Worm (Caenorhabditis elegans) whole organism, L3 larva: Measurements from ENCODE around the gene Y56A3A.28.

ENCODE experiments used
- R02D3.7 ChIP-seq: fragments of 150-350 bp; optimal IDR thresholded peaks from 2 replicates; lab custom pipeline; 2014; ENCODE audit warnings: missing biosample characterization, missing genetic modification characterization
- aly-2 ChIP-seq: fragments of 150-350 bp; optimal IDR thresholded peaks from 2 replicates; lab custom pipeline; 2014; ENCODE audit warnings: missing biosample characterization, missing genetic modification characterization
- ceh-28 ChIP-seq: fragments of 150-350 bp; optimal IDR thresholded peaks from 2 replicates; lab custom pipeline; 2014; ENCODE audit warnings: missing biosample characterization, missing genetic modification reagents, missing genetic modification characterization
- ceh-82 ChIP-seq: fragments of 150-350 bp; optimal IDR thresholded peaks from 2 replicates; lab custom pipeline; 2014; ENCODE audit warnings: missing biosample characterization, missing genetic modification characterization
- egl-27 ChIP-seq: sonication (generic microtip); optimal IDR thresholded peaks from 4 replicates; lab custom pipeline; 2017; ENCODE audit warnings: missing biosample characterization, missing genetic modification reagents, missing genetic modification characterization
- egl-5 ChIP-seq: fragments of 150-350 bp; optimal IDR thresholded peaks from 2 replicates; lab custom pipeline; 2017; ENCODE audit warnings: missing biosample characterization, missing genetic modification reagents, missing genetic modification characterization, inconsistent platforms
- elt-2 ChIP-seq: sonication (generic microtip); optimal IDR thresholded peaks from 2 replicates; lab custom pipeline; 2016; ENCODE audit warnings: missing genetic modification reagents, mild to moderate bottlenecking, missing genetic modification characterization, missing compliant biosample characterization
- elt-3 ChIP-seq, 3 experiments: fragments of 150-350 bp in 1 of 3; sonication (generic microtip) in 2 of 3; optimal IDR thresholded peaks; 2 replicates in 2 of 3; 4 replicates in 1 of 3; lab custom pipeline; 2014 to 2017; ENCODE audit warnings: missing biosample characterization in 3 of 3, missing genetic modification characterization in 3 of 3
- eor-1 ChIP-seq, 2 experiments: fragments of 150-350 bp; optimal IDR thresholded peaks; 2 replicates each; lab custom pipeline; 2014 to 2018; ENCODE audit warnings: missing biosample characterization in 2 of 2, missing genetic modification characterization in 2 of 2
- fos-1 ChIP-seq: fragments of 150-350 bp; optimal IDR thresholded peaks from 2 replicates; lab custom pipeline; 2014; ENCODE audit warnings: missing biosample characterization, missing genetic modification characterization
- hmg-11 ChIP-seq: sonication (generic microtip); optimal IDR thresholded peaks from 2 replicates; lab custom pipeline; 2016; ENCODE audit warnings: missing genetic modification characterization, missing compliant biosample characterization
- jun-1 ChIP-seq: fragments of 150-350 bp; optimal IDR thresholded peaks from 2 replicates; lab custom pipeline; 2014; ENCODE audit warnings: missing biosample characterization, missing genetic modification reagents, missing genetic modification characterization
- lin-15B ChIP-seq: fragments of 150-350 bp; optimal IDR thresholded peaks from 2 replicates; lab custom pipeline; 2014; ENCODE audit warnings: missing biosample characterization, missing genetic modification characterization
- mdl-1 ChIP-seq: fragments of 150-350 bp; optimal IDR thresholded peaks from 2 replicates; lab custom pipeline; 2014; ENCODE audit warnings: missing biosample characterization, missing genetic modification characterization
- nfya-1 ChIP-seq: sonication (generic microtip); optimal IDR thresholded peaks from 2 replicates; lab custom pipeline; 2017; ENCODE audit warnings: missing genetic modification characterization, mild to moderate bottlenecking, missing compliant biosample characterization, antibody characterized with exemption, moderate library complexity; ENCODE audit not compliant: insufficient read depth
- nhr-23 ChIP-seq: fragments of 150-350 bp; optimal IDR thresholded peaks from 2 replicates; lab custom pipeline; 2014; ENCODE audit warnings: missing biosample characterization, missing genetic modification reagents, missing genetic modification characterization
- nhr-25 ChIP-seq: sonication (generic microtip); optimal IDR thresholded peaks from 2 replicates; lab custom pipeline; 2017; ENCODE audit warnings: missing biosample characterization, missing genetic modification characterization
- nhr-28 ChIP-seq: fragments of 150-350 bp; optimal IDR thresholded peaks from 2 replicates; lab custom pipeline; 2014; ENCODE audit warnings: missing biosample characterization, missing genetic modification characterization
- nhr-67 ChIP-seq: fragments of 150-350 bp; optimal IDR thresholded peaks from 2 replicates; lab custom pipeline; 2014; ENCODE audit warnings: missing biosample characterization, missing genetic modification characterization
- nhr-77 ChIP-seq: fragments of 150-350 bp; optimal IDR thresholded peaks from 2 replicates; lab custom pipeline; 2014; ENCODE audit warnings: missing biosample characterization, missing genetic modification characterization
- pha-4 ChIP-seq: fragments of 150-350 bp; optimal IDR thresholded peaks from 2 replicates; lab custom pipeline; 2014; ENCODE audit warnings: missing biosample characterization, missing genetic modification reagents, missing genetic modification characterization
- snpc-4 ChIP-seq: fragments of 150-350 bp; optimal IDR thresholded peaks from 2 replicates; lab custom pipeline; 2014; ENCODE audit warnings: missing biosample characterization, missing genetic modification characterization

Gene Y56A3A.28

ce11 chrIII:11915666-11916065 lies 55.5 kb downstream of the Y56A3A.28 start, which contains the start of the genes ndab-1 and npp-16:
TSS of gene ndab-1 (minus strand) at chrIII:11915712.
TSS of gene npp-16 (plus strand) at chrIII:11915928.
- peak; percentile 24 for TF ChIP-seq hmg-11 (tag; lab: Kevin White, UChicago)
- TF ChIP-seq lin-15B (tag; lab: Kevin White, UChicago), result peak; percentile 33
- TF ChIP-seq nhr-25 (tag; lab: Kevin White, UChicago), result no peak
- TF ChIP-seq nhr-67 (tag; lab: Kevin White, UChicago), result no peak
- peak; percentile 6 for TF ChIP-seq pha-4 (tag; lab: Kevin White, UChicago)
- no peak for TF ChIP-seq nhr-23 (tag; lab: Kevin White, UChicago)
- TF ChIP-seq nfya-1 (tag; lab: Kevin White, UChicago), result peak; percentile 54
- no peak for TF ChIP-seq ceh-28 (tag; lab: Kevin White, UChicago)

DNA sequence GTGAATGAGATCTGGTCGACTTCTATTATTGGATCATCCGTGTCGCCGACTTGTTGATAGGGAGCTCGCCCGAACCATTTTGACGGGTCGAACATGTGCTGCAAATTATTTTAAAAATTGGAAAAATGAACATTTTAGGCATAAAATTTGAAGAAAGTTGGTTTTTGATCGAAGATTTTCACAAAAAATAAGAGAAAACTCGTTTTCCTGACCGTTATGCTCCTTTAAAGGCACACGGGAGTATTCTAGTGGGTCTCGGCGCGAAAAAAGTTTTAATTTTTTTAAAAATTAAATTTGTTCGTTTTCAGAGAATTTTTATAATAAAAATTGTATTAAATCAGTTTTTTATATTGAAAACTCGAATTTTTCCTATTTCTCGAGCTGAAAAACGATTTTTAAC lies 57.0 kb downstream of the Y56A3A.28 start, which contains the start of gene Y56A3A.16:
Y56A3A.16 (minus strand) TSS at position 101 of the 400 bp plus-strand sequence.
- TF ChIP-seq lin-15B (tag; lab: Kevin White, UChicago), result no peak
- TF ChIP-seq jun-1, result no peak
- TF ChIP-seq pha-4 (tag; lab: Kevin White, UChicago), result no peak
- no peak for TF ChIP-seq egl-5 (tag; lab: Kevin White, UChicago)
- no peak for TF ChIP-seq nhr-25 (tag; lab: Kevin White, UChicago)
- TF ChIP-seq eor-1 (tag; optimal IDR thresholded peaks at IDR 0.05; lab: Kevin White, UChicago), result no peak
- no peak for TF ChIP-seq egl-27 (tag; lab: Kevin White, UChicago)
- no peak for TF ChIP-seq mdl-1 (tag; lab: Kevin White, UChicago)
- TF ChIP-seq R02D3.7 (tag; lab: Kevin White, UChicago), result no peak
- no peak for TF ChIP-seq ceh-82 (tag; lab: Kevin White, UChicago)
- no peak for TF ChIP-seq aly-2
- TF ChIP-seq snpc-4 (tag; lab: Kevin White, UChicago), result no peak
- TF ChIP-seq nhr-23 (tag; lab: Kevin White, UChicago), result no peak
- TF ChIP-seq nhr-77 (tag; lab: Kevin White, UChicago), result no peak
- TF ChIP-seq elt-3 (tag; optimal IDR thresholded peaks at IDR 0.05; lab: Kevin White, UChicago), result no peak
- no peak for TF ChIP-seq elt-2 (tag; lab: Kevin White, UChicago)
- no peak for TF ChIP-seq fos-1
- TF ChIP-seq nhr-67 (tag; lab: Kevin White, UChicago), result no peak
- TF ChIP-seq nhr-28 (tag; lab: Kevin White, UChicago), result no peak
